Worm (Caenorhabditis elegans): ENCODE measurements around the gene srd-59.

The srd-59 gene

ce11 chrII:7236937-7237336 is 31.4 kb downstream of the srd-59 start (continued):
- no peak for TF ChIP-seq pha-4 (GFP tag; IDR thresholded peaks at IDR 0.05)
- TF ChIP-seq pha-4 (tag; optimal IDR thresholded peaks at IDR 0.05), result no peak
- TF ChIP-seq lin-39 (tag; optimal IDR thresholded peaks at IDR 0.05), result no peak
- no peak for TF ChIP-seq fkh-10 (GFP tag; optimal IDR thresholded peaks at IDR 0.05)
- no peak for TF ChIP-seq set-16 (GFP tag; IDR thresholded peaks at IDR 0.05)
- no peak for TF ChIP-seq ZK337.2 (GFP tag; IDR thresholded peaks at IDR 0.05)
- TF ChIP-seq attf-4 (tag; optimal IDR thresholded peaks at IDR 0.05), result no peak

DNA sequence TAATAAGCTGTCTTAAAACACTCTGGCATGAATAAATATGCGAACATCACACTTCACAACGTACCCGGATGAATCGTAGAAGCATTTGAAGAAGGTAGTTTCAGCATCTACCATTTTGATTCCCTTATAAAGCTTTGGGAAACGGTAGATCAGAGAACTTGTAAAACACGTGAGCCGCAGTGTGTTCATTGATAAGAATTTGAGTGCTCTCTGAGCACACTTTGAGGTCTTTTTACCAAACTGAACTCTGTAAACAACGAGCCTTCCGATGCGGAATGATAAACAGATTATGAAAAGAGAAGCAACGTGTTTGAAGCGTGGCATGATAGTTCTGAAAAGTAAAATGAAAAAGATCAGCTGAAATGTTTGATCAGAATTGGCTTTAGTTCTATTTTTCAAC is 32.8 kb downstream of the srd-59 start, which contains the start of gene aqp-1:
TSS of gene aqp-1 (minus strand) at position 102 of the 400 bp plus-strand sequence.
- TF ChIP-seq skn-1 (tag; optimal IDR thresholded peaks at IDR 0.05) (no peak), zip-2 (tag; optimal IDR thresholded peaks at IDR 0.05) (no peak), madf-5 (GFP tag; IDR thresholded peaks at IDR 0.05) (no peak), T26A8.4 (GFP tag; IDR thresholded peaks at IDR 0.05) (no peak), lir-3 (tag; optimal IDR thresholded peaks at IDR 0.05) (no peak), daf-12 (tag; optimal IDR thresholded peaks at IDR 0.05) (no peak), sdz-12 (GFP tag; optimal IDR thresholded peaks at IDR 0.05) (no peak), aly-2 (tag; optimal IDR thresholded peaks at IDR 0.05) (no peak), F49E8.2 (tag; optimal IDR thresholded peaks at IDR 0.05; ENCODE audit: borderline replicate concordance) (no peak), nhr-42 (GFP tag; IDR thresholded peaks at IDR 0.05) (0 out of 2 replicates have a peak, but pooled peaks have one; percentile 19), ztf-7 (tag; optimal IDR thresholded peaks at IDR 0.05) (no peak), nhr-11 (tag; optimal IDR thresholded peaks at IDR 0.05) (no peak), dmd-6 (GFP tag; IDR thresholded peaks at IDR 0.05) (peak; percentile 91), unc-62 (GFP tag; optimal IDR thresholded peaks at IDR 0.05 in 1 of 2) (no peak), unc-62 (tag; optimal IDR thresholded peaks at IDR 0.05) (no peak), snpc-1.2 (GFP tag; IDR thresholded peaks at IDR 0.05) (no peak), unc-39 (tag; optimal IDR thresholded peaks at IDR 0.05) (no peak), nhr-41 (GFP tag; IDR thresholded peaks at IDR 0.05) (no peak), jun-1 (tag; optimal IDR thresholded peaks at IDR 0.05) (no peak), daf-16 (GFP tag; optimal IDR thresholded peaks at IDR 0.05) (peak in 1 of 2 experiments; percentile 67), daf-16 (tag; optimal IDR thresholded peaks at IDR 0.05) (peak; percentile 99), spr-3 (GFP tag; optimal IDR thresholded peaks at IDR 0.05) (no peak), F37D6.2 (tag; optimal IDR thresholded peaks at IDR 0.05) (no peak), ZK337.2 (GFP tag; IDR thresholded peaks at IDR 0.05) (no peak), T20F7.1 (GFP tag; optimal IDR thresholded peaks at IDR 0.05) (no peak), daf-19 (GFP tag; conservative IDR thresholded peaks at IDR 0.05) (no peak), fos-1 (tag; optimal IDR thresholded peaks at IDR 0.05) (no peak), ceh-20 (GFP tag; IDR thresholded peaks at IDR 0.05) (no peak), Y105C5A.15 (GFP tag; IDR thresholded peaks at IDR 0.05) (no peak), dpl-1 (GFP tag; optimal IDR thresholded peaks at IDR 0.05) (no peak), dmd-9 (GFP tag; IDR thresholded peaks at IDR 0.05) (no peak), hif-1 (tag; optimal IDR thresholded peaks at IDR 0.05) (no peak), pha-4 (GFP tag; IDR thresholded peaks at IDR 0.05) (no peak), pha-4 (tag; optimal IDR thresholded peaks at IDR 0.05) (peak; percentile 6), nhr-28 (tag; optimal IDR thresholded peaks at IDR 0.05) (peak; percentile 57), nhr-237 (tag; optimal IDR thresholded peaks at IDR 0.05) (no peak), daf-8 (GFP tag; IDR thresholded peaks at IDR 0.05) (no peak), dve-1 (tag; optimal IDR thresholded peaks at IDR 0.05; ENCODE audit: insufficient read depth) (peak; percentile 74), lin-29 (GFP tag; IDR thresholded peaks at IDR 0.05) (no peak), nhr-76 (tag; optimal IDR thresholded peaks at IDR 0.05) (no peak), Y75B8A.6 (GFP tag; IDR thresholded peaks at IDR 0.05) (no peak), F26F4.8 (GFP tag; conservative IDR thresholded peaks at IDR 0.05) (no peak), Y48G9A.11 (GFP tag; IDR thresholded peaks at IDR 0.05) (no peak), R02D3.7 (tag; optimal IDR thresholded peaks at IDR 0.05) (no peak), lin-1 (GFP tag; IDR thresholded peaks at IDR 0.05) (no peak), nhr-111 (GFP tag; optimal IDR thresholded peaks at IDR 0.05) (no peak), zfp-2 (tag; optimal IDR thresholded peaks at IDR 0.05) (no peak), madf-9 (GFP tag; conservative IDR thresholded peaks at IDR 0.05) (no peak)
